Comparison of ENCODE assay signal across 5 worm cellular contexts in genomic region chrX:3505062-3505461, ce11.
TF ChIP-seq lines count a peak whose summit lies in the region.

No protein-coding gene starts in this region.

TF ChIP-seq in whole organism, L1 larva, 84 proteins besides CTCF, POLR2A, EP300 and RAD21:
- peak; percentile 16 for TF ChIP-seq elt-2 (tag; optimal IDR thresholded peaks at IDR 0.05; lab: Kevin White, UChicago)
- TF ChIP-seq irx-1 (tag; optimal IDR thresholded peaks at IDR 0.05; lab: Kevin White, UChicago): no peak
- peak in 1 of 2 experiments; percentile 8 for TF ChIP-seq lin-35 (GFP tag; optimal IDR thresholded peaks at IDR 0.05; lab: Kevin White, UChicago)

TF ChIP-seq in whole organism, L2 larva, 48 proteins besides CTCF, POLR2A, EP300 and RAD21:
- peak; percentile 77 for TF ChIP-seq fos-1 (tag; optimal IDR thresholded peaks at IDR 0.05; lab: Kevin White, UChicago)
- TF ChIP-seq ZK546.5 (tag; optimal IDR thresholded peaks at IDR 0.05; lab: Kevin White, UChicago): no peak

TF ChIP-seq in whole organism, L3 larva, 47 proteins besides CTCF, POLR2A, EP300 and RAD21:
- TF ChIP-seq elt-2 (tag; optimal IDR thresholded peaks at IDR 0.05; lab: Kevin White, UChicago) (peak; percentile 59), unc-39 (tag; optimal IDR thresholded peaks at IDR 0.05; lab: Kevin White, UChicago) (no peak), pqm-1 (tag; optimal IDR thresholded peaks at IDR 0.05; lab: Kevin White, UChicago) (peak; percentile 70), nfya-1 (tag; optimal IDR thresholded peaks at IDR 0.05; lab: Kevin White, UChicago; ENCODE audit: insufficient read depth) (no peak), pha-4 (tag; optimal IDR thresholded peaks at IDR 0.05; lab: Kevin White, UChicago) (peak; percentile 41)
TF ChIP-seq in whole organism, L3 larva: peak in this region for 3.

TF ChIP-seq in whole organism, L4 larva, 104 proteins besides CTCF, POLR2A, EP300 and RAD21:
- TF ChIP-seq daf-16 (GFP tag; optimal IDR thresholded peaks at IDR 0.05; lab: Kevin White, UChicago): no peak
- TF ChIP-seq daf-16 (tag; optimal IDR thresholded peaks at IDR 0.05; lab: Kevin White, UChicago): peak; percentile 64
- TF ChIP-seq nhr-28 (tag; optimal IDR thresholded peaks at IDR 0.05; lab: Kevin White, UChicago): peak; percentile 7
- peak; percentile 67 for TF ChIP-seq pqm-1 (tag; optimal IDR thresholded peaks at IDR 0.05; lab: Kevin White, UChicago)
- no peak for TF ChIP-seq set-16 (GFP tag; IDR thresholded peaks at IDR 0.05; lab: Robert Waterston, UW)
- peak; percentile 46 for TF ChIP-seq nhr-77 (tag; optimal IDR thresholded peaks at IDR 0.05; lab: Kevin White, UChicago)
- TF ChIP-seq unc-62 (GFP tag; optimal IDR thresholded peaks at IDR 0.05 in 1 of 2; lab: Kevin White, UChicago): peak in 1 of 2 experiments; percentile 79
- no peak for TF ChIP-seq unc-62 (tag; optimal IDR thresholded peaks at IDR 0.05; lab: Kevin White, UChicago)
- peak; percentile 35 for TF ChIP-seq mep-1 (tag; optimal IDR thresholded peaks at IDR 0.05; lab: Kevin White, UChicago)
- TF ChIP-seq hif-1 (tag; optimal IDR thresholded peaks at IDR 0.05; lab: Kevin White, UChicago): no peak
- no peak for TF ChIP-seq php-3 (GFP tag; IDR thresholded peaks at IDR 0.05; lab: Robert Waterston, UW)
- no peak for TF ChIP-seq lin-13 (GFP tag; optimal IDR thresholded peaks at IDR 0.05; lab: Kevin White, UChicago)
- TF ChIP-seq dve-1 (tag; optimal IDR thresholded peaks at IDR 0.05; lab: Kevin White, UChicago; ENCODE audit: insufficient read depth): peak; percentile 41
- TF ChIP-seq T20F7.1 (GFP tag; optimal IDR thresholded peaks at IDR 0.05; lab: Kevin White, UChicago): peak; percentile 34

TF ChIP-seq in whole organism, young adult, 124 proteins besides CTCF, POLR2A, EP300 and RAD21:
- TF ChIP-seq cebp-2 (GFP tag; IDR thresholded peaks at IDR 0.05; lab: Robert Waterston, UW) (no peak), nhr-80 (tag; optimal IDR thresholded peaks at IDR 0.05; lab: Kevin White, UChicago) (peak; percentile 34), B0336.3 (GFP tag; IDR thresholded peaks at IDR 0.05; lab: Robert Waterston, UW) (no peak), F52B5.7 (tag; optimal IDR thresholded peaks at IDR 0.05; lab: Kevin White, UChicago) (no peak), cebp-1 (GFP tag; IDR thresholded peaks at IDR 0.05; lab: Robert Waterston, UW) (no peak), cebp-1 (tag; optimal IDR thresholded peaks at IDR 0.05; lab: Kevin White, UChicago) (peak; percentile 8), madf-6 (GFP tag; IDR thresholded peaks at IDR 0.05; lab: Robert Waterston, UW) (no peak), lin-54 (GFP tag; optimal IDR thresholded peaks at IDR 0.05; lab: Kevin White, UChicago) (no peak), atf-7 (tag; optimal IDR thresholded peaks at IDR 0.05; lab: Kevin White, UChicago) (no peak), F10E7.11 (tag; optimal IDR thresholded peaks at IDR 0.05; lab: Kevin White, UChicago) (no peak), F55B11.4 (tag; optimal IDR thresholded peaks at IDR 0.05; lab: Kevin White, UChicago; ENCODE audit: borderline replicate concordance, insufficient read depth) (no peak)
TF ChIP-seq in whole organism, young adult: peak in this region for 2.
